Fruit fly (Drosophila melanogaster) whole organism, adult: Measurements from ENCODE around the gene Prx4.
A peak's percentile ranks its signal among the peaks of the same experiment; 100 is the strongest.

Experiments used
- CG11617 ChIP-seq: fragments of 200-800 bp; sonication (Bioruptor generic); optimal IDR thresholded peaks from 2 replicates; lab custom pipeline; 2017; ENCODE audit warnings: mild to moderate bottlenecking, missing biosample characterization, missing genetic modification reagents, missing genetic modification characterization
- CG12768 ChIP-seq: fragments of 200-800 bp; sonication (Bioruptor generic); optimal IDR thresholded peaks from 2 replicates; lab custom pipeline; 2017; ENCODE audit warnings: missing biosample characterization, missing genetic modification characterization, mild to moderate bottlenecking, moderate library complexity, missing genetic modification reagents
- CG14711 ChIP-seq: fragments of 200-800 bp; sonication (Bioruptor generic); optimal IDR thresholded peaks from 2 replicates; lab custom pipeline; 2018; ENCODE audit warnings: missing biosample characterization, mild to moderate bottlenecking, missing genetic modification characterization, moderate library complexity
- CG1620 ChIP-seq: fragments of 200-800 bp; sonication (Bioruptor generic); optimal IDR thresholded peaks from 2 replicates; lab custom pipeline; 2016; ENCODE audit warnings: missing biosample characterization, missing genetic modification characterization
- CG33017 ChIP-seq: fragments of 200-800 bp; sonication (Bioruptor generic); optimal IDR thresholded peaks from 2 replicates; lab custom pipeline; 2018; ENCODE audit warnings: missing biosample characterization, mild to moderate bottlenecking, missing genetic modification characterization, moderate library complexity
- CG5204 ChIP-seq: fragments of 200-800 bp; sonication (Bioruptor generic); optimal IDR thresholded peaks from 2 replicates; lab custom pipeline; 2016; ENCODE audit warnings: missing biosample characterization, missing genetic modification characterization
- CG7045 ChIP-seq: fragments of 200-800 bp; sonication (Bioruptor generic); optimal IDR thresholded peaks from 2 replicates; lab custom pipeline; 2017; ENCODE audit warnings: missing biosample characterization, mild to moderate bottlenecking, missing genetic modification characterization
- CG7101 ChIP-seq: fragments of 200-800 bp; sonication (Bioruptor generic); optimal IDR thresholded peaks from 2 replicates; lab custom pipeline; 2018; ENCODE audit warnings: missing biosample characterization, mild to moderate bottlenecking, missing genetic modification characterization, moderate library complexity
- Clk ChIP-seq: fragments of 200-800 bp; sonication (Bioruptor generic); optimal IDR thresholded peaks from 2 replicates; lab custom pipeline; 2017; ENCODE audit warnings: missing biosample characterization, missing genetic modification characterization
- Crg-1 ChIP-seq: fragments of 200-800 bp; sonication (Bioruptor generic); optimal IDR thresholded peaks from 2 replicates; lab custom pipeline; 2016; ENCODE audit warnings: missing biosample characterization, missing genetic modification characterization
- Hr96 ChIP-seq: fragments of 200-800 bp; sonication (Bioruptor generic); optimal IDR thresholded peaks from 2 replicates; lab custom pipeline; 2016; ENCODE audit warnings: missing biosample characterization, missing genetic modification characterization
- Mnt ChIP-seq: fragments of 200-800 bp; sonication (Bioruptor generic); optimal IDR thresholded peaks from 2 replicates; lab custom pipeline; 2016; ENCODE audit warnings: missing biosample characterization, mild to moderate bottlenecking, missing genetic modification characterization
- bab1 ChIP-seq: fragments of 200-800 bp; sonication (Bioruptor generic); optimal IDR thresholded peaks from 3 replicates; lab custom pipeline; 2019; ENCODE audit warnings: missing biosample characterization, mild to moderate bottlenecking, missing genetic modification characterization, moderate library complexity
- cic ChIP-seq: fragments of 200-800 bp; sonication (Bioruptor generic); optimal IDR thresholded peaks from 2 replicates; lab custom pipeline; 2017; ENCODE audit warnings: missing biosample characterization, mild to moderate bottlenecking, missing genetic modification characterization, moderate library complexity
- cnc ChIP-seq, 2 experiments: fragments of >200 bp; optimal IDR thresholded peaks; 2 replicates each; lab custom pipeline; 2017
- kay ChIP-seq: fragments of 200-800 bp; sonication (Bioruptor generic); peaks from one replicate; lab custom pipeline; 2016; ENCODE audit warnings: missing biosample characterization, missing genetic modification characterization, borderline replicate concordance
- ovo ChIP-seq: fragments of 200-800 bp; sonication (Bioruptor generic); optimal IDR thresholded peaks from 2 replicates; lab custom pipeline; 2016; ENCODE audit warnings: missing biosample characterization, missing genetic modification characterization
- pad ChIP-seq: fragments of 200-800 bp; sonication (Bioruptor generic); optimal IDR thresholded peaks from 3 replicates; lab custom pipeline; 2017; ENCODE audit warnings: missing biosample characterization, missing genetic modification characterization, mild to moderate bottlenecking, moderate library complexity, missing genetic modification reagents
- tj ChIP-seq: fragments of 200-800 bp; sonication (Bioruptor generic); optimal IDR thresholded peaks from 3 replicates; lab custom pipeline; 2017; ENCODE audit warnings: missing biosample characterization, mild to moderate bottlenecking, missing genetic modification characterization, moderate library complexity
- toe ChIP-seq: fragments of 200-800 bp; sonication (Bioruptor generic); optimal IDR thresholded peaks from 2 replicates; lab custom pipeline; 2016; ENCODE audit warnings: missing biosample characterization, missing genetic modification characterization

Gene Prx4

DNA sequence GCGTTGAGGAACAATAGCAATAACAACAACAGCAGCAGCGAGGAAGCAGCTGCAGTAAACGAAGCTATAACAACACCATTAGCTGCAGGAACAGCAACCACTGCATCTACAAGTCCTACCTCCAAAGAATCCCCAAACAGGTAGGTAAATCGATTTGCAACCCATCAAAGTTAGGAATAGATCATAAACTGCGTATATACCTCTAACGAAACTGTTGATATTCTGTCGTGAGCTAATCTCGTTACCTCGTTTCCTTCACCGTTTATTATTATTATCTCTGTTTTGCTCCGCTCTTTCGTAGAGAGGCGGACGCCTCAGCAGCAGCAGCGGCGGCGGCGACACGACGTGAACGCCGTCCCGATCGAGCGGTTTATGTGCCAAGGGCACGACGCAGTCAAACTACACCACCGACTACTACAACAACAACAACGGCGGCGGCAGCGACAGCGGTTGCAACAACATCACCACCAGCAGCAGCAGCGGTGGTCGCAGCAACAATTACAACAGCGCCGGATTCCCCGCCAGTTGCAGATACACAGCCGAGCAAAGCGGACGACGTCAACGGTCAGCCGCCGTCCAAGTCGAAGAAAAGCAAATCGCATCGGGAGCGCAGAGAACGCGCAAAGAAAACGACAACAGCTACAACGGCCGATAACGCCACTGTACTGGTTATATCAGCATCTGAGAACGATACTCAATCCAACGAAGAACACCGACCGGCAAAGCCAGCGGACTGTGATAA is 4.2 kb upstream of the Prx4 start:
- TF ChIP-seq CG7101 (peak; percentile 49), toe (GFP tag; lab: Kevin White, UChicago) (peak; percentile 20), ovo (no peak), CG7045 (GFP tag; lab: Kevin White, UChicago) (peak; percentile 49), kay (GFP tag; lab: Kevin White, UChicago) (peak; percentile 85), bab1 (GFP tag; lab: Kevin White, UChicago) (peak; percentile 64), Hr96 (GFP tag; lab: Kevin White, UChicago) (peak; percentile 40), tj (GFP tag; lab: Kevin White, UChicago) (peak; percentile 64), cnc (optimal IDR thresholded peaks at IDR 0.05; lab: Kevin White, UChicago) (no peak), Clk (GFP tag; lab: Kevin White, UChicago) (peak; percentile 81), CG5204 (GFP tag; lab: Kevin White, UChicago) (peak; percentile 54), CG33017 (tag; lab: Kevin White, UChicago) (peak; percentile 17), cic (GFP tag; lab: Kevin White, UChicago) (peak; percentile 93), Mnt (GFP tag; lab: Kevin White, UChicago) (peak; percentile 69), pad (GFP tag; lab: Kevin White, UChicago) (peak; percentile 34), CG12768 (GFP tag; lab: Kevin White, UChicago) (peak; percentile 74), CG11617 (peak; percentile 58), CG1620 (GFP tag; lab: Kevin White, UChicago) (no peak), CG14711 (tag; lab: Kevin White, UChicago) (no peak), Crg-1 (GFP tag; lab: Kevin White, UChicago) (no peak)

DNA sequence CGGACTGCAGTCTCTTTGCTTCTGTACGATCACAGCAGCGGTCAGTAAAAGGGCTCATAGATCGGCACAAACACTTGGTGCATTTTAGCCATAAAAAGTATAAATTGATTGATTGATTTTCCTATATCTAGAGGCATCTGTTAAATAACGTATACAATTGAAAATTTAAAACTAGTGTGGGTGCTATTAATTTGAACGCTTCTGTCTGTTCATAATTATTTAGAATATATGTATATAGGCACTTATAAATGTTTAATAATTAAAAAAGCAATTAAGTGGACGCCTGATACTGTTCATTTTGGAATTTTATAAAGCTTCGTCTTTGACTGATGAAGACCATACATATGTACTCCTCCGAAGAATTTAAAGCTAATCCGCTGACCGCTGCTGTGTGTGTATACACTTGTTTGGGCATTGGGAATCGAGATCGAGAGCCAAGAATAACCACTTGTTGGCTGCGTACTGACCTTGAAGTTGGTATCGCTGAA is 3.1 kb downstream of the Prx4 start:
- TF ChIP-seq CG14711 (tag; lab: Kevin White, UChicago) (peak; percentile 56), Clk (GFP tag; lab: Kevin White, UChicago) (no peak), CG11617 (peak; percentile 9), Mnt (GFP tag; lab: Kevin White, UChicago) (no peak), CG33017 (tag; lab: Kevin White, UChicago) (peak; percentile 70), tj (GFP tag; lab: Kevin White, UChicago) (no peak), pad (GFP tag; lab: Kevin White, UChicago) (no peak), CG7045 (GFP tag; lab: Kevin White, UChicago) (peak; percentile 28), Hr96 (GFP tag; lab: Kevin White, UChicago) (no peak), ovo (no peak), toe (GFP tag; lab: Kevin White, UChicago) (no peak), CG5204 (GFP tag; lab: Kevin White, UChicago) (no peak), cnc (optimal IDR thresholded peaks at IDR 0.05; lab: Kevin White, UChicago) (no peak), kay (GFP tag; lab: Kevin White, UChicago) (no peak), CG7101 (peak; percentile 65), CG12768 (GFP tag; lab: Kevin White, UChicago) (peak; percentile 29), cic (GFP tag; lab: Kevin White, UChicago) (peak; percentile 8), CG1620 (GFP tag; lab: Kevin White, UChicago) (no peak), bab1 (GFP tag; lab: Kevin White, UChicago) (peak; percentile 51), Crg-1 (GFP tag; lab: Kevin White, UChicago) (no peak)

DNA sequence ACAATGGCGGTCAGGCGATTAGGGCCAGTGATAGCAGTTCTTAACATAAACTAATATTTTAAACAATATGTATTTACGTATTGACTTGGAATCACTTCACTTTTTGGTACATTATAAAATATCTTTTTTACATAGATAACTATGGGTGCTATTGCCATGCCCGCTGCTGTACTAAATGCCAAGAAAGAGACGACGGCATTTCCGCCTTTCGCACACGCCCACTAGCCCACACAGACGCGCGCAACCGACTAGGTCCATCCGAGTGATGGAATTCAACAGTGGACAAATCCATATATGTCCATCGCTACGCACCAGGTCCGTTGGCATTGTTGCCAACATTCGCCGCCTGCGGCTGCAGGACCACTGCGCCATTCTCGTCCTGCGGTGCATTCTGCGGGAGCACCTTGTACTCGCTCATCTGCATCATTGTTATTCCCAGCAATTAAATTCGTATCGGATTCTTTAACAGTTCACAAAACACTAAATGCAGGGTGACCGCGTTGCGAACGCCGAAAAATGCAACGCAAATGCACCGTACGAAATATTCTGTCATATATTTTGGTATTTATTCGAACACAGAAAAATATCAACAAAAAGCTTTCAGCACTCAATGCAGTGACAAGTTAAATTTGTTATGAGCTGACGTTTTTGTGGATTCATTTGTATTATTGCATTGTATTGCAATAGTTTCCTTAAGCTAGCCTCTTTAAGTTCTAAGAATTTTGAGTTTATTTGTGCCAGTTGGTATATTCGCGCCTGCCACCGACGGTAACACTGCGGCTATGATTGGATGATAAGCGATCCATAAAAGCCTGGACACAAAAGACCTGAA is 4.4 kb downstream of the Prx4 start, which contains the start of the genes scramb2 and Sk2:
TSS of gene scramb2 (minus strand) at position 488 of the 832 bp plus-strand sequence.
TSS of gene Sk2 (plus strand) at position 763 of the 832 bp plus-strand sequence.
- TF ChIP-seq CG33017 (tag; lab: Kevin White, UChicago): peak; percentile 97
- TF ChIP-seq CG5204 (GFP tag; lab: Kevin White, UChicago): no peak
- peak; percentile 96 for TF ChIP-seq CG7101
- TF ChIP-seq CG1620 (GFP tag; lab: Kevin White, UChicago): peak; percentile 84
- TF ChIP-seq tj (GFP tag; lab: Kevin White, UChicago): peak; percentile 78
- peak; percentile 81 for TF ChIP-seq Hr96 (GFP tag; lab: Kevin White, UChicago)
- peak; percentile 80 for TF ChIP-seq cic (GFP tag; lab: Kevin White, UChicago)
- TF ChIP-seq toe (GFP tag; lab: Kevin White, UChicago): peak; percentile 87
- peak; percentile 83 for TF ChIP-seq pad (GFP tag; lab: Kevin White, UChicago)
- peak; percentile 98 for TF ChIP-seq CG12768 (GFP tag; lab: Kevin White, UChicago)
- peak; percentile 42 for TF ChIP-seq ovo
- TF ChIP-seq CG11617: peak; percentile 92
- TF ChIP-seq kay (GFP tag; lab: Kevin White, UChicago): no peak
- no peak for TF ChIP-seq cnc (optimal IDR thresholded peaks at IDR 0.05; lab: Kevin White, UChicago)
- TF ChIP-seq CG7045 (GFP tag; lab: Kevin White, UChicago): peak; percentile 97
- TF ChIP-seq Mnt (GFP tag; lab: Kevin White, UChicago): peak; percentile 73
- TF ChIP-seq Clk (GFP tag; lab: Kevin White, UChicago): peak; percentile 92
- peak; percentile 75 for TF ChIP-seq Crg-1 (GFP tag; lab: Kevin White, UChicago)
- TF ChIP-seq CG14711 (tag; lab: Kevin White, UChicago): peak; percentile 91
- TF ChIP-seq bab1 (GFP tag; lab: Kevin White, UChicago): peak; percentile 94

DNA sequence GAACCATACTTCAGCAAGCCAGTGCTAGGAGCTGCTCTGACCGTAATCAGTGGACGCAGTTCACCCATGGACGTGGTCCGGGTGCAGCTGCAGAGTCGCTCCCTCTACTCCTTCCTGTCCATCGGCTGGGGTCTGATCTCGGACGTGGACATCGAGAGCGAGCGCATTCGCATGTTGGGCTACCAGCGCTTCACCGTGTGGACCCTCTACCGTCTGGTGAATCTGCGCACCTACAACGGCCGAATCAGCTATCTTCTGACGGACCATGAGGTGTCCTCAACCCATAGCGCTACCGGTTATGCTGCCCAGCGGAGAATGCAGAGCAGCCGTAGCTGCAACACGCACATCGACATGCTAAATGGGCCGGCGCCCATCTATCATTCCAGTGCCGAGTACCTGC is 6.5 kb downstream of the Prx4 start:
- TF ChIP-seq Clk (GFP tag; lab: Kevin White, UChicago): no peak
- TF ChIP-seq cnc (optimal IDR thresholded peaks at IDR 0.05; lab: Kevin White, UChicago): no peak
- no peak for TF ChIP-seq CG7045 (GFP tag; lab: Kevin White, UChicago)
- no peak for TF ChIP-seq bab1 (GFP tag; lab: Kevin White, UChicago)
- no peak for TF ChIP-seq Hr96 (GFP tag; lab: Kevin White, UChicago)
